Fruit fly (Drosophila melanogaster): ENCODE results near the gene mamo.
A peak's percentile ranks its signal among the peaks of the same experiment; 100 is the strongest.

mamo gene

dm6 chrX:13821775-13822493 lies 168.4 kb downstream of the mamo start, which contains the start of gene Clic (continued):
- TF ChIP-seq Scr (GFP tag; IDR thresholded peaks at IDR 0.05; ENCODE audit: partially characterized antibody) (peak; percentile 15; the same call in 1 of the 2 replicates), mam (GFP tag; optimal IDR thresholded peaks at IDR 0.05) (peak; percentile 7), CG6689 (GFP tag; IDR thresholded peaks at IDR 0.05) (no peak), h (optimal IDR thresholded peaks at IDR 0.05) (no peak), otp (GFP tag; IDR thresholded peaks at IDR 0.05) (no peak), CG4328 (GFP tag; optimal IDR thresholded peaks at IDR 0.05) (peak; percentile 4), ewg (GFP tag; optimal IDR thresholded peaks at IDR 0.05) (no peak), D19B (GFP tag; optimal IDR thresholded peaks at IDR 0.05) (no peak), CG17802 (tag; optimal IDR thresholded peaks at IDR 0.05) (no peak), CG1603 (tag; optimal IDR thresholded peaks at IDR 0.05) (no peak), sob (GFP tag; IDR thresholded peaks at IDR 0.05) (peak; percentile 51; the same call in 1 of the 2 replicates), CG14965 (GFP tag; optimal IDR thresholded peaks at IDR 0.05; ENCODE audit: borderline replicate concordance) (no peak), MBD-R2 (GFP tag; IDR thresholded peaks at IDR 0.05) (peak; percentile 7; the same call in 1 of the 2 replicates), Mrtf (GFP tag; IDR thresholded peaks at IDR 0.05) (no peak), exex (tag; optimal IDR thresholded peaks at IDR 0.05) (no peak), Dad (GFP tag; optimal IDR thresholded peaks at IDR 0.05) (no peak), Ssrp (tag; optimal IDR thresholded peaks at IDR 0.05) (no peak), CG18764 (GFP tag; optimal IDR thresholded peaks at IDR 0.05) (no peak), zen2 (GFP tag; IDR thresholded peaks at IDR 0.05; ENCODE audit: partially characterized antibody) (no peak), ash1 (GFP tag; optimal IDR thresholded peaks at IDR 0.05) (peak; percentile 57), tx (GFP tag; optimal IDR thresholded peaks at IDR 0.05) (no peak), abd-A (tag; optimal IDR thresholded peaks at IDR 0.05) (no peak), klu (GFP tag; IDR thresholded peaks at IDR 0.05) (no peak), CG13424 (tag; optimal IDR thresholded peaks at IDR 0.05) (no peak), sug (tag; optimal IDR thresholded peaks at IDR 0.05) (no peak), toy (GFP tag; IDR thresholded peaks at IDR 0.05) (no peak), lov (optimal IDR thresholded peaks at IDR 0.05) (no peak), lov (GFP tag; IDR thresholded peaks at IDR 0.05) (no peak), ato (GFP tag; IDR thresholded peaks at IDR 0.05; ENCODE audit: partially characterized antibody) (peak; percentile 35; the same call in 1 of the 2 replicates), Usf (GFP tag; optimal IDR thresholded peaks at IDR 0.05) (no peak), bab2 (GFP tag; optimal IDR thresholded peaks at IDR 0.05) (no peak), CG17612 (GFP tag; IDR thresholded peaks at IDR 0.05) (no peak), salm (tag; optimal IDR thresholded peaks at IDR 0.05) (no peak), ase (GFP tag; IDR thresholded peaks at IDR 0.05) (no peak), Hsf (GFP tag; optimal IDR thresholded peaks at IDR 0.05) (no peak), CG32772 (GFP tag; IDR thresholded peaks at IDR 0.05) (no peak), CG11247 (GFP tag; IDR thresholded peaks at IDR 0.05) (peak; percentile 9; the same call in 1 of the 2 replicates), Ets97D (GFP tag; optimal IDR thresholded peaks at IDR 0.05) (peak; percentile 33), en (GFP tag; optimal IDR thresholded peaks at IDR 0.05) (no peak), CrebB (tag; optimal IDR thresholded peaks at IDR 0.05) (no peak), Neu2 (GFP tag; optimal IDR thresholded peaks at IDR 0.05; ENCODE audit: borderline replicate concordance) (no peak), Atf3 (GFP tag; optimal IDR thresholded peaks at IDR 0.05) (no peak), CG12104 (GFP tag; optimal IDR thresholded peaks at IDR 0.05) (no peak), tll (GFP tag; optimal IDR thresholded peaks at IDR 0.05) (no peak), Atf6 (GFP tag; IDR thresholded peaks at IDR 0.05) (no peak; the same call in 1 of the 2 replicates), Doc2 (GFP tag; IDR thresholded peaks at IDR 0.05) (no peak), BtbVII (GFP tag; optimal IDR thresholded peaks at IDR 0.05) (no peak), C15 (GFP tag; IDR thresholded peaks at IDR 0.05) (peak; percentile 6; the same call in 1 of the 3 replicates), CG5245 (GFP tag; optimal IDR thresholded peaks at IDR 0.05) (no peak), HLH4C (GFP tag; IDR thresholded peaks at IDR 0.05; ENCODE audit: partially characterized antibody) (no peak; the same call in 2 of the 3 replicates)

Measured in whole organism, embryonic.